Worm (Caenorhabditis elegans): ENCODE data around the gene C07G1.15.

The C07G1.15 gene

DNA sequence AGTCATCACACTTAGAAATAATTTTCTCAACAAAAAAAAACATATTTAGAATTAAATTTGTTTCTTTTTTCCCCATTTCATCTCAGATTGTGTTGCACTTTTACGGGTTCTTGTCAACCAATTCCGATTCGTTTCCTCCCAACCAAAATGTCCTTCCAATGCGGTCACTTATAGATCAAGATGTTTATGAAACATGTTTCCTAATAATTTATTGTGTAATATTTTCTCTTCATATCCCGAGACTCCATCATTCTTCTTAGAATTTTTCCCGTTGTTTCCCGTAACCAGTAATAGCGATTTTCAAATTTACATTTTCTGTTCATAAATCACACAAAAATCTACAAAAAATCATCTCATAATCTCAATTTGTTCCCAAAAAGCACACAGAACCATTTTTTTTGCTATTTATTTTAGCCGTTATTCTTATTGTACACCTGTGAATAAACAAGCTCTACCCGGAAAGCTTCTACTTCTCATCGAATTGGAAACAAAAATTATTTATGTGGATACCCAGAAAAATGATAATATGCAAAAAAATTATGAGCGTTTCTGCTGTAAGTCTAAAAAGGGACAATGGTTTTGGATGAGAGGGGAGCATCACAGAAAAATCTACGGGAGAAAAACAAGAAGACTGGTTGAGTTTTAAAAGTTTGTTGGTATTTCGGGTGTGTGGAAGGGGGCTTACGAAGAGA, 18.8 kb downstream of the C07G1.15 start:
- no peak for TF ChIP-seq unc-39 (tag; optimal IDR thresholded peaks at IDR 0.05)
- TF ChIP-seq nhr-28 (tag; optimal IDR thresholded peaks at IDR 0.05) = no peak
- no peak for TF ChIP-seq hlh-1 (tag; optimal IDR thresholded peaks at IDR 0.05)

DNA sequence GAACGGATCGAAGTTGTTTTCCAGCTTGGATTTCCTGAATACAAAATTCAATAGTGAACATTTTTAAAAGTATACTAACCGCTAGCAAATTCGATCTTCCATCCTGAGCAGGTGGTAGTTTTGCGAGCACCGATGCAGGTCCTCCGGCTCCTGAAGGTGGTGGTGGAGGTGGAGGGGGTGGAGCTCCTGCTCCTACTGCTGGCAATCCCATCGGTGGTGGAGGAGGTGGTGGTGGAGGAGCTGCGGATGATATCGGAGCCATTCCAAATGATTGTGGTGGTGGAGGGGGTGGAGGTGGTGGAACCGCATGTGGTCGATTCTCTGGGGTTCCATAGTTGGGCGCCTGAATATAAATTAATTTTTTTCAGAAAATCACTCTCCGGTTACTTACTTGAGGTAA, 19.9 kb downstream of the C07G1.15 start:
- TF ChIP-seq M03D4.4 (tag; optimal IDR thresholded peaks at IDR 0.05) (no peak), mls-2 (tag; optimal IDR thresholded peaks at IDR 0.05) (no peak), bed-3 (GFP tag; optimal IDR thresholded peaks at IDR 0.05) (no peak), lsy-2 (tag; optimal IDR thresholded peaks at IDR 0.05) (no peak), elt-1 (tag; optimal IDR thresholded peaks at IDR 0.05; ENCODE audit: borderline replicate concordance, insufficient read depth) (no peak), nhr-76 (tag; optimal IDR thresholded peaks at IDR 0.05) (no peak), mep-1 (tag; optimal IDR thresholded peaks at IDR 0.05) (no peak), drap-1 (GFP tag; optimal IDR thresholded peaks at IDR 0.05) (no peak), pha-4 (tag; optimal IDR thresholded peaks at IDR 0.05) (no peak), unc-62 (GFP tag; optimal IDR thresholded peaks at IDR 0.05) (no peak), nhr-237 (tag; optimal IDR thresholded peaks at IDR 0.05) (no peak), lin-32 (GFP tag; optimal IDR thresholded peaks at IDR 0.05) (no peak), sem-2 (GFP tag; optimal IDR thresholded peaks at IDR 0.05) (no peak)

DNA sequence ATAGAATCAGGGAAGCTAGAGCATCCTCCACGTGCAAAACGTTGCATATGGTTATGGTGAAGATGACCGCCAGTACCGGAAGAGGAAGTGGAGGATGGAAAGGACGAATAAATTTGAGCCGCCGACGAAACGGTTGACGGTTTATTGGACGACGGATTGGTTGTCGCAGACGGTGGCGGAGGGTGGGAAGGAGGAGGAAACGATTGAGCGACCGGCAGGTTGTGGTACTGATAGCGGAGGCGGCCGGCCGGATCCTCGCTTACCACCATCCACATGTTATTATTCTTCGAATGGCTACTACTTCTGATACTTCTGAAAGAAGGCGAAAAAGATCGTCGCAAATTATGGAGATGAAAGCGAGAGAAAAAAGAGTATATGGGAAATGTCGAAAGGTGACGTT, 23.1 kb downstream of the C07G1.15 start:
- TF ChIP-seq mab-5 (tag; optimal IDR thresholded peaks at IDR 0.05) (no peak), ceh-83 (GFP tag; optimal IDR thresholded peaks at IDR 0.05) (no peak), elt-1 (tag; optimal IDR thresholded peaks at IDR 0.05; ENCODE audit: borderline replicate concordance, insufficient read depth) (no peak), zip-8 (tag; optimal IDR thresholded peaks at IDR 0.05) (no peak), lin-13 (tag; optimal IDR thresholded peaks at IDR 0.05) (no peak)

DNA sequence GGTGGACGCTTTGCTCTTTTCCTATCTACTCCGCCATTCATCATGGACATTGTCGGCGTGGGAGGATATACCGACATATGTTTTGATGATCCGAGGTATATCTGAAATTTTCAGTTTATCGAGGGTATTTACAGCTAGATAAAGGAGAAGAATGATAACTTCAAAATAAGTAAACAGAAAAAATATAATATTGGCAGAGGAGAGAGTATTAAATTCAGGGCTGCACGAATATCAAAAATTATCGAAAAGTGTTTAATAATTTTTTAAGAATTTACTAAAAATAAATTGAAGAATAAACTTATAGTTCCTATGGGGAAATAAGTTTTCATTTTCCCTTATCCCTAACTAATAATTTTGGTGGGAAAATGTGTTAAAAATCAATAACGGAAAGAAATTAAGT, 29.1 kb downstream of the C07G1.15 start, which contains the start of gene wsp-1:
wsp-1 (minus strand) TSS at position 101 of the 400 bp plus-strand sequence.
- no peak for TF ChIP-seq ceh-83 (GFP tag; optimal IDR thresholded peaks at IDR 0.05)
- no peak for TF ChIP-seq ham-2 (GFP tag; optimal IDR thresholded peaks at IDR 0.05)
- TF ChIP-seq mls-2 (tag; optimal IDR thresholded peaks at IDR 0.05) = no peak
- TF ChIP-seq tbx-8 (GFP tag; optimal IDR thresholded peaks at IDR 0.05) = no peak
- no peak for TF ChIP-seq unc-62 (GFP tag; optimal IDR thresholded peaks at IDR 0.05)
- no peak for TF ChIP-seq M03D4.4 (tag; optimal IDR thresholded peaks at IDR 0.05)
- TF ChIP-seq sem-2 (GFP tag; optimal IDR thresholded peaks at IDR 0.05) = no peak
- no peak for TF ChIP-seq unc-120 (tag; optimal IDR thresholded peaks at IDR 0.05; ENCODE audit: poor library complexity, severe bottlenecking)

DNA sequence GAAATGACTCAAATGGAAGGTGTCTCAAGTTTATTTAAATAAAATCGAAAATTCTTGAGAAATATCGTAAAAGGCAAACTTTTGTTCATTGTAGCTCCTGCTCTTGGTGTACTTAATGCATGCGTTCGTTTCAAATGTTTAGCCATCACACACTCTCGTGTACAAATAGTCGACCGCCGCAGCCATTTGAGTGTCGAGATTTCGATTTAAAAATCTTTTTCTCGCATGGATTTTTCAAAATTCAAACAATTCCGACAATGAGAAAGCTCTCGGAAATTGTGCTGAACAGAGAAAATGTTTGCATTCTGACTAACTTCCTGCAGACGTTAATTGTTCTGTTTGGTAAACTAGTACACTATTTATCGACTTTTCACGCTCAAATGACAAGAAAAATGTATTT, 29.5 kb downstream of the C07G1.15 start:
- no peak for TF ChIP-seq hlh-1 (tag; optimal IDR thresholded peaks at IDR 0.05)
- TF ChIP-seq sem-2 (GFP tag; optimal IDR thresholded peaks at IDR 0.05) = no peak
- no peak for TF ChIP-seq mep-1 (tag; optimal IDR thresholded peaks at IDR 0.05)
- no peak for TF ChIP-seq lin-32 (GFP tag; optimal IDR thresholded peaks at IDR 0.05)
- TF ChIP-seq bed-3 (GFP tag; optimal IDR thresholded peaks at IDR 0.05) = no peak
- no peak for TF ChIP-seq unc-120 (tag; optimal IDR thresholded peaks at IDR 0.05; ENCODE audit: poor library complexity, severe bottlenecking)
- TF ChIP-seq ztf-11 (tag; optimal IDR thresholded peaks at IDR 0.05) = no peak
- TF ChIP-seq nhr-76 (tag; optimal IDR thresholded peaks at IDR 0.05) = no peak
- no peak for TF ChIP-seq tbx-8 (GFP tag; optimal IDR thresholded peaks at IDR 0.05)
- no peak for TF ChIP-seq nhr-2 (tag; optimal IDR thresholded peaks at IDR 0.05)
- TF ChIP-seq nhr-12 (tag; optimal IDR thresholded peaks at IDR 0.05) = no peak
- TF ChIP-seq ces-1 (GFP tag; optimal IDR thresholded peaks at IDR 0.05) = no peak
- TF ChIP-seq cnd-1 (tag; optimal IDR thresholded peaks at IDR 0.05) = no peak

DNA sequence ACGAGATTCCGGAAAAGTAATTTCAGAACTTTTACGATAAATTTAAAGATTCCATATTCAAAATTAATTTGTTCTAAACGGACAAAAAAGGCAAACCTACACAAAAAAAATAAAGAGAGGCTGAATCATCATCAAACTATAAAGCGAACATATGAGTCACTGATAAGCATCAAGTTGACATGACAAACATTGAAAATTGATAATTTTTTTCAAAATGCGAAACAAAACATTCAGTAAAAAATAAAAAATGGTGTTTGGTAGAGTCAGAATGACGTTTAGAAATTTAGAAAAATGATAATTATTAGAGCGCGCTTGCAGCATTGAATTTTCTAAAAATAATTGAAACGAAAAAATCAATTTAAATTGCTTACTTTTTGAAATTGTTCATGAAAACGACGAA, 30.1 kb downstream of the C07G1.15 start:
- TF ChIP-seq flh-1 (GFP tag; optimal IDR thresholded peaks at IDR 0.05) = no peak
- TF ChIP-seq blmp-1 (tag; optimal IDR thresholded peaks at IDR 0.05) = no peak
- no peak for TF ChIP-seq ceh-39 (tag; optimal IDR thresholded peaks at IDR 0.05)
- TF ChIP-seq pha-4 (tag; optimal IDR thresholded peaks at IDR 0.05) = no peak
- TF ChIP-seq unc-39 (tag; optimal IDR thresholded peaks at IDR 0.05) = no peak
- no peak for TF ChIP-seq cnd-1 (tag; optimal IDR thresholded peaks at IDR 0.05)
- TF ChIP-seq lsy-2 (tag; optimal IDR thresholded peaks at IDR 0.05) = no peak
